Worm (Caenorhabditis elegans): ENCODE measurements around the gene F22B3.8.
"Not testable (repeated sequence)": the region's sequence is repeated elsewhere in the genome, so short reads cannot be mapped to it uniquely, and the experiment has no call there.

F22B3.8 gene

DNA sequence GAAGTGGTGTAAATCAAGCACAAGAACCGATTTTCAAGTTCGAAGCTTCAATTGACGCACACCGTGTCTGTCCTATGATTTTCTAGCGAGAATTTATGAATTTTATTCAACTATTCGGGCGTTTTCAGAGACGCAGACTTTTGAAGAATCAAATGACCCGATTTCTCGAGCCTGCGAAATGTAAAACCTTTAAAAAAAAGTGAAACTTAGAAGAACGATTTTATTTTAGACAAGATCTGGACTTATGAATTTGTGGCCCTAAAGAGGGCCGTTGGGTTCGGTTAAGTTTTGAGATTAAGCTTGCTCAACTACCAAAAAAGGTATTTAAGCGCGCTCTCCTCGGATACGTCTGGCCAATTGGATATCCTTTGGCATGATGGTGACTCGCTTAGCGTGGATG is 18.6 kb downstream of the F22B3.8 start:
- TF ChIP-seq efl-1 (optimal IDR thresholded peaks at IDR 0.05) = not testable (repeated sequence)
- peak in 1 of 2 experiments; percentile 21 for TF ChIP-seq efl-1 (GFP tag; optimal IDR thresholded peaks at IDR 0.05 in 1 of 2)

DNA sequence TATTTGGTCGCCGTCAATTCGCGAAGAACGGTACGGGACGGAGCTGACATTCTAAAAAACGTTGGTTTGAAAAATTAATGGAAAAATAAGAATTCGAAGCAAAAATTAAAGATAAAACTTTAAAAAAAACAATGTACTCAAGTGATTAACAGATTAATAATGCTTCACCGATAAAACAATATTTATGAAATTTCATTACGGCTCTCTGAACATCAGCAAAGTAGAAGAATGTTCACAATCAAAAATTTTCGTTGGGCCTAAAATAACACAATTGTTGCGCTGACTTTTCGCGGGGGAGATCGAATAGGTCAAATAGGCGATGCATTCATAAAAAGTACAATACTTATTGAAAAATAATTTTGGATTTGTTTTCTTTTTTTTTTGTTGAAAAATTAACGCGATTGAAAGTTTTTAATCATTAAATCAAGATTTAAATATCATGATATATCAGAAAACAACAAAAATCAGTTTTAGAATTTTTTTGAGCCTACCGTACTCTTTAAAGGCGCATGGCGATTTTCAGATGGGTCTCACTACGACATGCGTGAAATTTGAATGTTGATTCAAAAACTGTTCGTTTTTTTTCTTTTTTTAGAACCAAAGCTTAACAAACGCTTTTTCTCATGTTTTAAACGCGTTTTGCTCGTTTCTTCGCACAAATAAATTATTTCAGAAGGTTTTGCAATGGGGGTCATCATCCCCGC is 21.3 kb downstream of the F22B3.8 start, which contains the start of the genes memi-3 and cyp-31A2:
Gene memi-3, minus strand, starts transcription at position 51 of the 704 bp plus-strand sequence.
Gene cyp-31A2, plus strand, starts transcription at position 674 of the 704 bp plus-strand sequence.
- TF ChIP-seq snu-23 (GFP tag; optimal IDR thresholded peaks at IDR 0.05) (no peak), mdl-1 (tag; optimal IDR thresholded peaks at IDR 0.05) (no peak), mep-1 (tag; optimal IDR thresholded peaks at IDR 0.05) (no peak), C04F5.9 (tag; optimal IDR thresholded peaks at IDR 0.05) (no peak), hpl-2 (GFP tag; optimal IDR thresholded peaks at IDR 0.05) (no peak), unc-62 (GFP tag; optimal IDR thresholded peaks at IDR 0.05) (no peak)

- TF ChIP-seq ceh-8 (GFP tag; optimal IDR thresholded peaks at IDR 0.05) (no peak), snu-23 (GFP tag; optimal IDR thresholded peaks at IDR 0.05) (no peak), fos-1 (tag; optimal IDR thresholded peaks at IDR 0.05) (no peak), lir-3 (tag; optimal IDR thresholded peaks at IDR 0.05; ENCODE audit: poor library complexity) (no peak), ceh-82 (tag; optimal IDR thresholded peaks at IDR 0.05) (no peak), nhr-85 (tag) (no peak), pag-3 (tag; optimal IDR thresholded peaks at IDR 0.05; ENCODE audit: borderline replicate concordance, insufficient read depth) (no peak), swsn-7 (tag; optimal IDR thresholded peaks at IDR 0.05) (no peak), sup-37 (GFP tag; optimal IDR thresholded peaks at IDR 0.05) (no peak), fkh-4 (tag; optimal IDR thresholded peaks at IDR 0.05; ENCODE audit: borderline replicate concordance) (no peak), tbx-2 (tag; optimal IDR thresholded peaks at IDR 0.05) (no peak), Y116A8C.19 (tag; optimal IDR thresholded peaks at IDR 0.05; ENCODE audit: borderline replicate concordance) (no peak), mab-9 (GFP tag; IDR thresholded peaks at IDR 0.05) (no peak), zag-1 (tag; optimal IDR thresholded peaks at IDR 0.05) (no peak), egl-27 (tag; optimal IDR thresholded peaks at IDR 0.05) (no peak), mdl-1 (tag; optimal IDR thresholded peaks at IDR 0.05) (no peak), zip-4 (GFP tag; optimal IDR thresholded peaks at IDR 0.05) (no peak), unc-30 (tag; optimal IDR thresholded peaks at IDR 0.05) (no peak)
Measured at ce11 chrIV:11401482-11401881, 23.2 kb downstream of the F22B3.8 start.

DNA sequence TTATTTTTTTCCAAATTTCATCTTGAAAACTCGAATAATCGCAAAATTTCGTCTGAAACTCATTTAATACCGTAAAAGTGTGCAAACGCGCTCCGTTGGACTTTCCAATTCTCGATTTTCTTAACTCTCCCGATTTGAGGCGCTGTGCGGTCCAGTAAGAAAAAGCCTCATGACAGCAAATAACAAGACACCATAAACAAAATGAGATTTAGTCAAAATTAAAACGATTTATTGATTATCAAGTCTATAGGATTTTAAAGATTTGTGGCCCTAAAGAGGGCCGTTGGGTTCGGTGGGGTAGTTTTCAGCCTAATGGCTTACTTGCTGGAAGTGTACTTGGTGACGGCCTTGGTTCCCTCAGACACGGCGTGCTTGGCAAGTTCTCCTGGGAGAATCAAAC is 24.6 kb downstream of the F22B3.8 start:
- not testable (repeated sequence) for TF ChIP-seq efl-1 (optimal IDR thresholded peaks at IDR 0.05)
- TF ChIP-seq efl-1 (GFP tag; optimal IDR thresholded peaks at IDR 0.05 in 1 of 2) = peak in 1 of 2 experiments; percentile 24

DNA sequence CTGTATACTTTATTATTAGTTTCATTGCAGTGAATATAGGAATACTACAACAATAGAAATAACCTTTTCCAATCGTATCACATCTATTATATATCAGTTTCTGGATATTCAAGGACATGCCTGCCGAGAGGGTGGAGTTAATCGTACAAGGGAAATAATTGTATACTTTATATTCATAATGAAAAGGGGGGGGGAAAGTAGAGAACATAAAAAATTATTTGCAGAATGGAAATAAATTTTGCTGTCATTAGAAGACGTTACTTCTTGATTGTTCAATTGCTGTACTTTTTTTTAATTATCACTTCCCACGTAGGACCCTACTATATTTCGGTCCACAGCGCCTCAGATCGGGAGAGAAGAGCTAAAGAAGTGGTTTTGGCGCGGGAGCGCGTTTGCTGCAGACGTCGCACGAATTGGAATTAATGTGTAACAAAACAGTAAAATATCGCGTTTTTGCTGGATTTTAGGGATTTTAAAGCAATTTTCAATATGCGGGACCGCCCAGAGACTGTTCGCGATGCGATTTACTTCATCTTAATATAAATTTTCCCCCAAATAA is 26.4 kb downstream of the F22B3.8 start, which contains the start of gene dsl-6:
Gene dsl-6, minus strand, starts transcription at position 51 of the 559 bp plus-strand sequence.
- not testable (repeated sequence) for TF ChIP-seq nhr-84 (tag; optimal IDR thresholded peaks at IDR 0.05); isw-1 (GFP tag; IDR thresholded peaks at IDR 0.05); elt-3 (tag; optimal IDR thresholded peaks at IDR 0.05)

- TF ChIP-seq ztf-4 (tag; optimal IDR thresholded peaks at IDR 0.05) (no peak), ceh-63 (GFP tag; optimal IDR thresholded peaks at IDR 0.05) (no peak), irx-1 (tag; optimal IDR thresholded peaks at IDR 0.05) (no peak), lin-13 (GFP tag; optimal IDR thresholded peaks at IDR 0.05) (no peak), xbp-1 (tag; optimal IDR thresholded peaks at IDR 0.05) (no peak), egl-13 (tag; optimal IDR thresholded peaks at IDR 0.05) (no peak), ceh-90 (tag; optimal IDR thresholded peaks at IDR 0.05) (no peak), pqm-1 (tag; optimal IDR thresholded peaks at IDR 0.05) (no peak), lir-3 (tag; optimal IDR thresholded peaks at IDR 0.05; ENCODE audit: poor library complexity) (no peak)
Measured at ce11 chrIV:11394243-11394642, 30.5 kb downstream of the F22B3.8 start, which contains the start of gene tag-89. TSS of gene tag-89 (plus strand) at chrIV:11394543.

Data from whole organism, L1 larva.